Fruit fly (Drosophila melanogaster) whole organism, adult: ENCODE results near the gene Hsp26.

ENCODE experiments used
- CG11617 ChIP-seq: fragments of 200-800 bp; sonication (Bioruptor generic); optimal IDR thresholded peaks from 2 replicates; lab custom pipeline; 2017; ENCODE audit warnings: mild to moderate bottlenecking, missing biosample characterization, missing genetic modification reagents, missing genetic modification characterization
- CG7045 ChIP-seq: fragments of 200-800 bp; sonication (Bioruptor generic); optimal IDR thresholded peaks from 2 replicates; lab custom pipeline; 2017; ENCODE audit warnings: missing biosample characterization, mild to moderate bottlenecking, missing genetic modification characterization
- Clk ChIP-seq: fragments of 200-800 bp; sonication (Bioruptor generic); optimal IDR thresholded peaks from 2 replicates; lab custom pipeline; 2017; ENCODE audit warnings: missing biosample characterization, missing genetic modification characterization
- cic ChIP-seq: fragments of 200-800 bp; sonication (Bioruptor generic); optimal IDR thresholded peaks from 2 replicates; lab custom pipeline; 2017; ENCODE audit warnings: missing biosample characterization, mild to moderate bottlenecking, missing genetic modification characterization, moderate library complexity
- kay ChIP-seq: fragments of 200-800 bp; sonication (Bioruptor generic); peaks from one replicate; lab custom pipeline; 2016; ENCODE audit warnings: missing biosample characterization, missing genetic modification characterization, borderline replicate concordance

DNA sequence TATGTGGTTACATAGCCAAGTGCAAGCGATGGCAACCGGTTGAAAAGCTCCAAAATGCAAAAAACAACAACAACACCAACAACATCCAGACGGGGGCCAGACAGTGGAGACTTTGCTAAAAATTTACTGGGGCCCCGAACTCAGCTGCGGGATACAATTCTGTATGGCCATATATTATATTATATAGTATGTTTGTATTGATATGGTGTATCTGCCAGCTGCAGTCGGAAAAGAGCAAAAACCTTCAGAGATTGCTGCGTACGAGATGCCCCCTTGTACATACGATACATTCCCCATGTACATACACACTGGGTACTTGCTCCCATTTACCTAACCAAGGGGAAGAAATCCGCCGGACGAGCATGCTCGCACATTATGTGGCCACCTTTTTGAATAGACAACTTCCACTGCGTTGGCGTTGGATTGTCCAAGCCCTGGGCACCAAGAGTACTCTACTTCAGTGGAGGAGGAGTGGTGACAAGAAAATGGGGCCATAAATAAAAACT lies 3.2 kb upstream of the Hsp26 start:
- no peak for TF ChIP-seq CG11617 (GFP tag; lab: Kevin White, UChicago)
- no peak for TF ChIP-seq kay (GFP tag; lab: Kevin White, UChicago)
- no peak for TF ChIP-seq cic (GFP tag; lab: Kevin White, UChicago)
- no peak for TF ChIP-seq CG7045
- TF ChIP-seq Clk (GFP tag; lab: Kevin White, UChicago): no peak
